Worm (Caenorhabditis elegans): ENCODE results near the gene M01F1.9.

M01F1.9 gene

ce11 chrIII:3444139-3444538 lies 54.7 kb downstream of the M01F1.9 start, which contains the start of gene spe-41 (continued):
- no peak for TF ChIP-seq rnt-1 (tag; optimal IDR thresholded peaks at IDR 0.05)

All from whole organism, late embryonic.